Worm (Caenorhabditis elegans): ENCODE measurements around the gene F01G4.4.

ce11 chrIV:11094052-11094451 is 49.1 kb upstream of the F01G4.4 start:
- no peak for TF ChIP-seq ceh-82 (tag; optimal IDR thresholded peaks at IDR 0.05)
- TF ChIP-seq unc-62 (GFP tag; optimal IDR thresholded peaks at IDR 0.05 in 1 of 2) = no peak
- TF ChIP-seq unc-62 (tag; optimal IDR thresholded peaks at IDR 0.05) = no peak
- TF ChIP-seq ceh-28 (tag; optimal IDR thresholded peaks at IDR 0.05) = no peak
- TF ChIP-seq nhr-77 (tag; optimal IDR thresholded peaks at IDR 0.05) = no peak
- TF ChIP-seq spr-1 (tag; optimal IDR thresholded peaks at IDR 0.05) = no peak
- no peak for TF ChIP-seq zag-1 (tag; optimal IDR thresholded peaks at IDR 0.05)
- TF ChIP-seq mes-2 (tag; optimal IDR thresholded peaks at IDR 0.05; ENCODE audit: poor library complexity, severe bottlenecking) = no peak
